Worm (Caenorhabditis elegans): ENCODE measurements around the gene K12B6.4.

Gene K12B6.4

ce11 chrV:6281175-6281574, at the start of gene K12B6.4, which contains the start of gene spe-49:
TSS of gene K12B6.4 (minus strand) at chrV:6281275.
TSS of gene spe-49 (plus strand) at chrV:6281359.
- TF ChIP-seq spr-3 (GFP tag; optimal IDR thresholded peaks at IDR 0.05) (no peak), aha-1 (tag) (peak; percentile 38)

- TF ChIP-seq gei-8 (GFP tag; optimal IDR thresholded peaks at IDR 0.05) (no peak), jun-1 (tag; optimal IDR thresholded peaks at IDR 0.05) (no peak), lin-15B (tag; optimal IDR thresholded peaks at IDR 0.05) (no peak), lsy-2 (tag; optimal IDR thresholded peaks at IDR 0.05) (no peak), aly-2 (tag; optimal IDR thresholded peaks at IDR 0.05) (no peak), lin-13 (GFP tag; optimal IDR thresholded peaks at IDR 0.05) (no peak), ceh-44 (GFP tag; IDR thresholded peaks at IDR 0.05) (no peak), R02D3.7 (tag; optimal IDR thresholded peaks at IDR 0.05) (no peak)
Measured at ce11 chrV:6328897-6329296, 47.8 kb upstream of the K12B6.4 start, which contains the start of gene T28C12.2. TSS of gene T28C12.2 (plus strand) at chrV:6329197.

ce11 chrV:6326980-6327379, 45.9 kb upstream of the K12B6.4 start, which contains the start of gene fbxa-202:
TSS of gene fbxa-202 (plus strand) at chrV:6327280.
- no peak for TF ChIP-seq lin-29 (GFP tag; IDR thresholded peaks at IDR 0.05)

ce11 chrV:6326394-6326793, 45.3 kb upstream of the K12B6.4 start:
- TF ChIP-seq Y105C5A.15 (GFP tag; IDR thresholded peaks at IDR 0.05) (no peak), skn-1 (tag; optimal IDR thresholded peaks at IDR 0.05) (no peak), nhr-76 (tag; optimal IDR thresholded peaks at IDR 0.05) (no peak), fos-1 (tag; optimal IDR thresholded peaks at IDR 0.05) (no peak), jun-1 (tag; optimal IDR thresholded peaks at IDR 0.05) (no peak), F44E2.7 (GFP tag; IDR thresholded peaks at IDR 0.05) (no peak), madf-9 (GFP tag; conservative IDR thresholded peaks at IDR 0.05) (no peak), dmd-8 (GFP tag; IDR thresholded peaks at IDR 0.05) (no peak), hlh-11 (tag; optimal IDR thresholded peaks at IDR 0.05) (no peak), zfp-3 (GFP tag; conservative IDR thresholded peaks at IDR 0.05) (peak; percentile 88), ztf-11 (tag; optimal IDR thresholded peaks at IDR 0.05) (no peak), lin-39 (tag; optimal IDR thresholded peaks at IDR 0.05) (no peak), snpc-4 (tag; optimal IDR thresholded peaks at IDR 0.05) (no peak), tra-1 (GFP tag; IDR thresholded peaks at IDR 0.05) (0 out of 2 replicates have a peak, but pooled peaks have one; percentile 57), lin-38 (GFP tag; IDR thresholded peaks at IDR 0.05) (no peak), nhr-25 (tag; optimal IDR thresholded peaks at IDR 0.05; ENCODE audit: borderline replicate concordance, insufficient read depth) (peak; percentile 77), nhr-28 (tag; optimal IDR thresholded peaks at IDR 0.05) (peak; percentile 23)

- TF ChIP-seq egl-43 (GFP tag; IDR thresholded peaks at IDR 0.05) = no peak
- no peak for TF ChIP-seq nhr-76 (tag; optimal IDR thresholded peaks at IDR 0.05)
- TF ChIP-seq set-16 (GFP tag; IDR thresholded peaks at IDR 0.05) = no peak
- TF ChIP-seq zfp-3 (GFP tag; conservative IDR thresholded peaks at IDR 0.05) = 0 out of 2 replicates have a peak, but pooled peaks have one; percentile 55
- TF ChIP-seq nhr-28 (tag; optimal IDR thresholded peaks at IDR 0.05) = no peak
Measured at ce11 chrV:6323602-6324001, 42.5 kb upstream of the K12B6.4 start.

ce11 chrV:6322749-6323367, 41.8 kb upstream of the K12B6.4 start:
- TF ChIP-seq lin-29 (GFP tag; IDR thresholded peaks at IDR 0.05) (no peak), hmg-1.1 (GFP tag; IDR thresholded peaks at IDR 0.05) (0 out of 2 replicates have a peak, but pooled peaks have one; percentile 11), nhr-48 (tag; optimal IDR thresholded peaks at IDR 0.05) (no peak), nhr-6 (tag; optimal IDR thresholded peaks at IDR 0.05) (peak; percentile 9), hlh-30 (tag; optimal IDR thresholded peaks at IDR 0.05; ENCODE audit: insufficient read depth) (peak; percentile 78), cey-2 (tag; optimal IDR thresholded peaks at IDR 0.05; ENCODE audit: borderline replicate concordance, insufficient read depth) (peak; percentile 12), nhr-28 (tag; optimal IDR thresholded peaks at IDR 0.05) (peak; percentile 91), dmd-6 (GFP tag; IDR thresholded peaks at IDR 0.05) (peak; percentile 18; the same call in 1 of the 2 replicates), ceh-44 (GFP tag; IDR thresholded peaks at IDR 0.05) (no peak), hlh-11 (tag; optimal IDR thresholded peaks at IDR 0.05) (peak; percentile 48), nhr-25 (tag; optimal IDR thresholded peaks at IDR 0.05; ENCODE audit: borderline replicate concordance, insufficient read depth) (peak; percentile 49), unc-62 (GFP tag; optimal IDR thresholded peaks at IDR 0.05 in 1 of 2) (peak in 1 of 2 experiments; percentile 99), unc-62 (tag; optimal IDR thresholded peaks at IDR 0.05) (no peak), D1046.2 (GFP tag; IDR thresholded peaks at IDR 0.05) (no peak)
